Worm (Caenorhabditis elegans): Measurements from ENCODE around the gene M02E1.1.
A peak's percentile ranks its signal among the peaks of the same experiment; 100 is the strongest.

The M02E1.1 gene

ce11 chrX:353134-353669 lies 27.3 kb downstream of the M02E1.1 start, which contains the start of gene sor-3:
sor-3 (plus strand) TSS chrX:353619.
- no peak for TF ChIP-seq ceh-100 (GFP tag; IDR thresholded peaks at IDR 0.05)
- TF ChIP-seq zfh-2 (GFP tag; conservative IDR thresholded peaks at IDR 0.05) = 0 out of 2 replicates have a peak, but pooled peaks have one; percentile 30
- peak; percentile 42 for TF ChIP-seq ceh-27 (GFP tag; optimal IDR thresholded peaks at IDR 0.05)
- no peak for TF ChIP-seq tlf-1 (GFP tag; optimal IDR thresholded peaks at IDR 0.05)
- TF ChIP-seq ceh-40 (GFP tag; IDR thresholded peaks at IDR 0.05) = 0 out of 2 replicates have a peak, but pooled peaks have one; percentile 38
- no peak for TF ChIP-seq nfya-2 (GFP tag; IDR thresholded peaks at IDR 0.05)
- TF ChIP-seq let-607 (tag; optimal IDR thresholded peaks at IDR 0.05) = peak; percentile 62 to 76
- TF ChIP-seq K12H6.12 (tag; optimal IDR thresholded peaks at IDR 0.05) = peak; percentile 76
- TF ChIP-seq lsl-1 (GFP tag; optimal IDR thresholded peaks at IDR 0.05) = peak; percentile 0
- peak; percentile 85 for TF ChIP-seq nfyb-1 (GFP tag; IDR thresholded peaks at IDR 0.05)
- TF ChIP-seq mes-4 (tag; optimal IDR thresholded peaks at IDR 0.05) = peak; percentile 66
- no peak for TF ChIP-seq dpl-1 (GFP tag; optimal IDR thresholded peaks at IDR 0.05)
- TF ChIP-seq ceh-91 (GFP tag; IDR thresholded peaks at IDR 0.05) = no peak
- TF ChIP-seq ztf-6 (GFP tag; IDR thresholded peaks at IDR 0.05) = peak; percentile 24; the same call in 1 of the 2 replicates
- no peak for TF ChIP-seq sptf-2 (GFP tag; optimal IDR thresholded peaks at IDR 0.05)
- TF ChIP-seq attf-3 (GFP tag; conservative IDR thresholded peaks at IDR 0.05) = peak; percentile 82
- TF ChIP-seq lin-26 (GFP tag; IDR thresholded peaks at IDR 0.05) = peak; percentile 94
- TF ChIP-seq sdz-38 (tag; optimal IDR thresholded peaks at IDR 0.05) = no peak
- TF ChIP-seq madf-6 (GFP tag; IDR thresholded peaks at IDR 0.05) = peak; percentile 45; the same call in 1 of the 2 replicates
- TF ChIP-seq F57C9.4 (tag; optimal IDR thresholded peaks at IDR 0.05) = no peak
- no peak for TF ChIP-seq ztf-3 (GFP tag; optimal IDR thresholded peaks at IDR 0.05)
- TF ChIP-seq pbrm-1 (GFP tag; IDR thresholded peaks at IDR 0.05) = peak; percentile 79
- no peak for TF ChIP-seq aptf-3 (GFP tag; IDR thresholded peaks at IDR 0.05)
- TF ChIP-seq Y79H2A.3 (GFP tag; conservative IDR thresholded peaks at IDR 0.05) = no peak
- no peak for TF ChIP-seq Y95B8A.8 (GFP tag; IDR thresholded peaks at IDR 0.05)
- peak; percentile 68 for TF ChIP-seq K11D2.4 (GFP tag; IDR thresholded peaks at IDR 0.05)
- peak; percentile 35 for TF ChIP-seq nhr-179 (tag; optimal IDR thresholded peaks at IDR 0.05)
- TF ChIP-seq let-526 (GFP tag; IDR thresholded peaks at IDR 0.05) = peak; percentile 83; the same call in 1 of the 2 replicates
- peak; percentile 91 for TF ChIP-seq lin-40 (tag; optimal IDR thresholded peaks at IDR 0.05)
- TF ChIP-seq fkh-3 (tag; optimal IDR thresholded peaks at IDR 0.05) = no peak
- TF ChIP-seq lin-35 (GFP tag; optimal IDR thresholded peaks at IDR 0.05) = peak in 1 of 3 experiments; percentile 71
- peak; percentile 67 for TF ChIP-seq ekl-4 (GFP tag; IDR thresholded peaks at IDR 0.05)
- peak; percentile 47 for TF ChIP-seq hlh-12 (tag; optimal IDR thresholded peaks at IDR 0.05)
- peak; percentile 61 for TF ChIP-seq F22D6.2 (tag; optimal IDR thresholded peaks at IDR 0.05)
- TF ChIP-seq C06A6.2 (GFP tag; conservative IDR thresholded peaks at IDR 0.05) = peak; percentile 57; the same call in 1 of the 2 replicates
- TF ChIP-seq tbp1 (GFP tag; optimal IDR thresholded peaks at IDR 0.05) = peak; percentile 93
- no peak for TF ChIP-seq F52B5.7 (tag; optimal IDR thresholded peaks at IDR 0.05)
- TF ChIP-seq snpc-3.4 (tag; optimal IDR thresholded peaks at IDR 0.05) = peak; percentile 86
- TF ChIP-seq madf-8 (GFP tag; conservative IDR thresholded peaks at IDR 0.05) = no peak
- peak; percentile 39 for TF ChIP-seq ztf-26 (tag; optimal IDR thresholded peaks at IDR 0.05)
- TF ChIP-seq madf-10 (tag; optimal IDR thresholded peaks at IDR 0.05) = peak; percentile 82
- TF ChIP-seq ceh-79 (tag; optimal IDR thresholded peaks at IDR 0.05) = no peak
- TF ChIP-seq gei-17 (GFP tag; optimal IDR thresholded peaks at IDR 0.05) = peak; percentile 17
- TF ChIP-seq D2030.7 (GFP tag; IDR thresholded peaks at IDR 0.05) = peak; percentile 84
- no peak for TF ChIP-seq C17E4.6 (GFP tag; IDR thresholded peaks at IDR 0.05)
- 0 out of 2 replicates have a peak, but pooled peaks have one; percentile 35 for TF ChIP-seq Y56A3A.18 (GFP tag; IDR thresholded peaks at IDR 0.05)
- TF ChIP-seq xnd-1 (tag; optimal IDR thresholded peaks at IDR 0.05) = no peak
- TF ChIP-seq him-1 (tag; optimal IDR thresholded peaks at IDR 0.05) = peak; percentile 72
- TF ChIP-seq tbx-9 (tag; optimal IDR thresholded peaks at IDR 0.05; ENCODE audit: borderline replicate concordance) = no peak

All from whole organism, young adult.